Fruit fly (Drosophila melanogaster) Kc167 (cell line): Measurements from ENCODE around the gene Vps2.

Experiments used
- Myc ChIP-seq: fragments of >200 bp; optimal IDR thresholded peaks from 2 replicates; lab custom pipeline; 2017; ENCODE audit warnings: missing external identifiers
- Sin3A ChIP-seq: fragments of >200 bp; optimal IDR thresholded peaks from 2 replicates; lab custom pipeline; 2018; ENCODE audit warnings: missing external identifiers
- h ChIP-seq: fragments of >200 bp; optimal IDR thresholded peaks from 3 replicates; lab custom pipeline; 2018; ENCODE audit warnings: missing external identifiers
- insv ChIP-seq: fragments of >200 bp; optimal IDR thresholded peaks from 3 replicates; lab custom pipeline; 2018; ENCODE audit warnings: missing external identifiers
- psq ChIP-seq: fragments of >200 bp; optimal IDR thresholded peaks from 2 replicates; lab custom pipeline; 2017; ENCODE audit warnings: missing external identifiers
- ttk ChIP-seq: sonication (Bioruptor generic); optimal IDR thresholded peaks from 2 replicates; lab custom pipeline; 2017; ENCODE audit warnings: missing external identifiers

Gene Vps2

DNA sequence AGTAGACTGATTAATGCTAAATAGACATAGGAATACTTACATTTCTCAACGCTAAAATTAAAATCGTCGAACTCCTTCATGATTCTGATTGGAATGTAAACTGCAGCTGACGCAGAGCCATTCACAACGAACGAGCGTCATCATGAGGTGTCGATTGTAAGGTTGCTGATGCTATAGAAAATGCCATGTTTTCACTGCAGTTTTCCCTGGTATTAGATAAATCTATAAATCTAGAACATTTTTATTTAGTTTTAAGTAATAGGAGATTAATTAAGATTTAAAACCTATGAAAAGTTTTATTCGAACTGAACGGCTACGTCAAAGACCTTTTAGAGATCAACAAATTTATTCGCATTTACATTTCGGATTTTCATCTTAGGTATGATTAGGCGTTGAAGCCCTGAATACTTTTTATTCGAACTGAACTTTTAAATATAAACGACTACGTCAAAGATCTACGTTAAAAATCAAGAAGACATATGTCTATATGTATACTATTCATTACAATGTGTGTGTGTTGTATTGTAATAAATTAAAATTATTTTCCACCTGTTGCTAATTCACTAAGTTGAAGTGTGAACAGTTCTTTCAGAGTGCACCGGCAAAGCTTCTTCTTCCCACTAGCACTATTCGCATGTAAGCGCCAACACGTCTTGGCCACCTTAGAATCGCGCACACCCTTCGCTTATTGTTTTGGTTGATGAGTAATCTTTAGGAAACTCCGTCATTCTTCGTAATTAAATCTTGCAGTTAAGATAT is at the start of gene Vps2, which contains the start of gene Exo84:
Gene Vps2 (plus strand): TSS at position 672 of the 759 bp plus-strand sequence.
Gene Exo84 (minus strand): TSS at position 108 of the 759 bp plus-strand sequence.
- no peak for TF ChIP-seq h
- TF ChIP-seq Sin3A (lab: Kevin White, UChicago): no peak
- no peak for TF ChIP-seq psq (lab: Kevin White, UChicago)
- no peak for TF ChIP-seq insv (lab: Kevin White, UChicago)
- no peak for TF ChIP-seq ttk (lab: Kevin White, UChicago)
- TF ChIP-seq Myc (lab: Kevin White, UChicago): no peak

DNA sequence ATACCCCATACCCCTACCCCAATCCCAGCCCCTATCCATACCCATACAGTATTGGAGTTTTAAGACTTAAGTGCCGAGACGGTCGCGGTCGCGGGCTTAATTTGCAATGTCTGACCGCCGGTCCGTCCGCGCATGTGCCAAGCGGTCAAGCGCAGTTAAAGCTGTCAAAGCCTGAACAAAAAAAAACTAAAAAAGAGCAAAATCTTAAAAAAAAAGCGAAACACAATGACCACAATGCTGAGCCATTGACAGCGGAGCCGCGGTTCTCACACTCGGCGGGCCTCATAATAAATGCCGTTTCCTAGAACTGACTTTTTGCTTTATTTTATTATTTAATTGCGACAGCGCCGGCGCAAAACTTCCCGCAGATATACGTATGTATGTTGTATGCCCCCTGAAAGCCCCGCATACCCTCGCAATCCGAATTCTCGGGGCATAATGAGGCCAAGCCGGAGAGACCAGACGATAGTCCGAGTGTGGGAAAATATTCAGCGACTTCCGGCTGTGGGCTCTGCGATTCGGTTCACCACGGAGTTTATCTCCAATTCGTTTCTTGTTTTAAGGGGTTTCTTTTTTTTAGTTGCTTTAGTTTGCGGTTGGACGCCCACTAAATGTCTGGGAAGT is 48.1 kb upstream of the Vps2 start:
- TF ChIP-seq Myc (lab: Kevin White, UChicago): no peak
- TF ChIP-seq h: no peak
- no peak for TF ChIP-seq psq (lab: Kevin White, UChicago)
- no peak for TF ChIP-seq insv (lab: Kevin White, UChicago)
- TF ChIP-seq ttk (lab: Kevin White, UChicago): no peak
- TF ChIP-seq Sin3A (lab: Kevin White, UChicago): no peak

DNA sequence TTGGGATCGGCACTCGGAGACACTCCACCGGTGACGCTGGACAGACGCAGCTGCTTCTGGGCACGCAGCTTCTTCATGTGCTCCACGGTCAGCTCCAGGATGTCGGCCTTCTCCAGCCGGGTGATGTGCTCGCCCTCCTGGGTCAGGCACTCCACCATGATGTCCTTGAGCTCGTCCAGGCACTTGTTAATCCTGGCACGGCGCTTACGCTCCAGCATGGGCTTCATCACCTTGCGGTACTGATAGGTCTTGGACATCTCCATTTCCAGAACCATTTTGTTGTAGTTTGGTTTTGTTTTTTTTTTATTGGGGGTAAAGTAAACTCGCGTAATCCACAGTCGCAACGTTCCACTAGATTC is 47.0 kb upstream of the Vps2 start:
- TF ChIP-seq insv (lab: Kevin White, UChicago) (no peak), Myc (lab: Kevin White, UChicago) (no peak), h (no peak), ttk (lab: Kevin White, UChicago) (no peak), psq (lab: Kevin White, UChicago) (no peak), Sin3A (lab: Kevin White, UChicago) (no peak)

DNA sequence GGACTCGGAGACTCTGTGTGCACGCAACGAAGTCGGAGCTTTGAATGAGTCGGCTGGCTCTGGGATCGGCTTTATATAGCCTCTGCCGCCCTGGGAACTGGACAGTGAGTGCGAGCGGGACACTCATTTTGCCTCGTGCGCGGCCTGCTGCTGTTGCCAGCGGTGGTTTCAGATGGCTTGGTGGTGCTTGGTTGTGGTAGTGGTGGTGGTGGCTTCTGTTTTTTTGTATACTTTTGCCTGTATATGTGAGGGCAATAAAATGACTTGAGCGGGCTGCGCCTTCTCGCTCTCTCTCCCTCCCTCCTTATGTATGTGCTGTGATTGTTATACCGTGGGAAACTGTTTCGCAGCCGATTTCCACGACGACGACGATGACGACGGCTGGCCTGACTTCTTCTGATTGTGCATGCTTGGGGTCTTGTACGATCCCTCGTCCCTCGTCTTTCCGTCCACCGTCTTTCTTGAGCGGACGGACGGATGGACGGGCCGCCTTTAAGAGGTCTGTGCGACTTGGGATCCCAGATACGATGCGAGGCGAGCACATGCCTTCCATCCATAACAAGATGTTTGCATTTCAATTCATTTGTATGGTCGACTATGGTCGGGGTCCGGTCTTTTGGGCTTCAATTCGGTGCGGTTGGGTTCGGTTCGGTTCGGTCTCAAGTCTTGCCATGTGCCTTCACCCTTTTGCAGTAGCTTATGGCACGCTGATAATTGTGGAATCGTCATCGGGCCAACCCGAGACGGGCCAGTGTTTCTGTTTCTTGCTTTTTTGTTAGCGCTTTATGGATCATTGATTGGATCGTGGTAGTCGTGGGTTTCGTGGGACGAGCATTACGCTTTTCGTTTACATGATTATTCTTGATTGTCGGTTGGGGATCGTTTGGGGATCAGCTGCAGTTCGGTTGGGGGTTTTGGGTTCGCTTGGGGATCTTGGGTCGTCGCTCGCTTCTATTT is 46.4 kb upstream of the Vps2 start:
- TF ChIP-seq psq (lab: Kevin White, UChicago) (no peak), h (peak; percentile 91), insv (lab: Kevin White, UChicago) (no peak)

DNA sequence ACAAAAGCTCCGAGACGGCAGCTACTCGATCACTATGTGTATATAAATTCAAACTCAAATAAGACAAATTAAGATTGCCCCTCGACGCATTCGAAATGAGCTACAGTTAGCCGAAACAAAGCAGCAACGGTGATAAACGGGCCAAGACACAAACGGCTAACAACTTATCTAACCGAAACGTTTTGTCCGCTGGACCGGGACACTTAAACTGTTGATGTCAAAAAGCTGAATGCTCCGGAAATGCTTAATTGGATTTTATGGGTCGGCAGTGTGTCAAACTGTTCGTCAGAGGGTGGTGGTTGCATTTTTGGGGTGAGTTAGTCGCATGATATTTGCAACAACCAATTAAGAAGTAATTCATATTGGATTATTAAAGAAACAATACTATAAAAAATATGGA is 45.3 kb upstream of the Vps2 start:
- TF ChIP-seq ttk (lab: Kevin White, UChicago) (no peak), h (no peak), insv (lab: Kevin White, UChicago) (no peak), Myc (lab: Kevin White, UChicago) (no peak), Sin3A (lab: Kevin White, UChicago) (no peak), psq (lab: Kevin White, UChicago) (no peak)

DNA sequence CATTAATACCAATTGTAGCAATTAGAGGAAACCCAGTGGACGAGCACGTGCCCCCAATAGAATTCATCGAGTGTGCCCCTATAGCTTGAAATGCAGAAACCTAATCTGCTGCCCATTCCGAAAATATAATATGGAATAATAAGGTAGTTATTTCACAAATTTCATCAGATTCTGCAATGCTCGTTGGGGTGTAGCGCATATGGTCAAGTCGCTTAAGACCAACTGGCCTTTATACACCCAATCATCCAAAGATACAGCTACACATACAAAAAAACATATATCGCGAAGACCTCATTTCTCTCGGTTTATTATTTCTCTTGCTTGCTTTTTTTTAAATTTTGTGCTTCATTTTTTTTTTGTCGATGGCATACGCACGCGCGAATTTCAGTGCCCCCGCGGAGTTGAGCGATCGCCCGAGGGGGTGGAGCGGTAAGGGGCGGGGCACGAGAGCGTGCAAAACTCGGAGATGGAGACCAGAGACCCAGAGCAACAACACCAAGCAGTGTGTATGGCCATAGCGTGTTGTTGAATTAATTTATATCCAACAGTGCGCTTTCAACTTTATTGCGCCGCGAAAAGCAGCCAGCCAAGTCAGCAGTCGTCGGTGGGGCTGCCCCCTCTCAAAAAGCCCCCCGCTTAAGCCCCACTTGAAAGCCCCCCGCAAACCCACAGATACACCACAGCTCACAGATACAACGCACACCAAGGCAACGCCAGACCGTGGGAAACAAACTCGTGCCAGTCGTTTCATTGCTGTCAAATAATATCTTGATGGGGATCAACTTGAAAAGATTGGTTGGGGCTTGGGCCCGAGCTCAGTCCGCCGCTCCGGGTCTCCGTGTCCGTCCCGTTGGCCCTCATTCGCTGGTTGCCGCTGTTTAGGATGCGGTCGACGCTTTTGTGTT is 44.4 kb upstream of the Vps2 start:
- TF ChIP-seq Sin3A (lab: Kevin White, UChicago) (no peak), ttk (lab: Kevin White, UChicago) (no peak)

DNA sequence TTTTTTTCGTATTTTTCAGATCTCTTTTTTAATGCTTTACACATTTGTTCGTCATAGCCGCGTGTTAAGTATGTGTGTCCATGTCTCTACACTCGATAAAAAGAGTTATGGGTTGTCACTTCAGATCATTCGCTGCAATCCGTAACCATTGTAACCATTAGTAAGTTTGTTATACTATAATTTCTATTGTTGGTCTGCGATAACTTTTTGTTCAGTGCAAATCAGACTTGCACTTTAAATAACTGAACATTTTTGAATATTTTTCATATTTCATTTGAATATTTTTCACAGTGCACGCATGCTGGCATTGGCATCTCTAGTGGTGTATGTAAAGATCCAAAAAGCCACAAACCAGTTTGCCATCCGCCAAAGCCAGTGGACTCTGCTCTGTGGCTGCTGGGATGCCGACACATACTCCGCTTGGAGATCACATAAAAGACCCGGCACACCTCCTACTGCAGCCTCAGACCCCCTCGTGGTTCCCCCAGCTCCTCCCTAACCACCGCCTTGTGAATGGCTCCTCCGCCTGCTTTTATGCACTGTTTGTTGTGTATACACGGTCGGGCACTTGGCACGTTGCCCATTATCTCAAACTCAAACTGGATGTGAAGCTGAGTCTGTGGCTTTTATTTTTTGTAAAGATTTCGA is 43.6 kb upstream of the Vps2 start:
- no peak for TF ChIP-seq psq (lab: Kevin White, UChicago)
- TF ChIP-seq insv (lab: Kevin White, UChicago): no peak
- no peak for TF ChIP-seq h
- no peak for TF ChIP-seq Myc (lab: Kevin White, UChicago)
- no peak for TF ChIP-seq Sin3A (lab: Kevin White, UChicago)
- no peak for TF ChIP-seq ttk (lab: Kevin White, UChicago)

DNA sequence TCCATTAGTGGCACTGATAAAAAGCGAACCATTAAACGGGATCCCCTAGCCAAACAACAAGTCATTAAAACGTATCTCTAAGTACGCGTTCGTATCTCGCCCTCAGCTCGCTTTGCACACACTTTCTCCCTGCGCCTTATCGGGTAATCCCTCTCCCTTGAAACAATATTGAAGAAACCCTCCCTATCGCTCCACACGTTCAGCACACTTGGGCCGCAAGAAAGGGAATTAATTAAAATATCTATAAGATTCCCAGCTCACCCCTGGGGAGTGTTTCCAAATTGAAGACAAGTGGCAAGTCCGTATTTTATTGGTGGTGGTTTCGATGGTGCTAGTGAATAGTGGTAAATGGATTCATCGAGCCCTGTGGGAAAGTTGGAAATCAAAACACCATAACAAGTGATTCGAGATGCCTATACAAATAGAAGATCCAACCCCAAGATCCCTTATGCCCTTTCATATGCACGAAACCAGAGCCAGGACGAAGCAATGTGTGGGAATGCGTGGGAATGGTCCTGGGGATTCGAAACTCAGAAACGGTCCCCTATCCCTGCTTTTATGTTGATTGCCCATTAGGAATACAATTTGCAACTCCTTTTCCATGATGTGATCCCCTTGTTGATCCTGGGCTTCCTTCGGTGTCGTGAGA is 42.7 kb upstream of the Vps2 start:
- no peak for TF ChIP-seq ttk (lab: Kevin White, UChicago)
- TF ChIP-seq psq (lab: Kevin White, UChicago): no peak
- no peak for TF ChIP-seq h
- TF ChIP-seq Myc (lab: Kevin White, UChicago): no peak
- TF ChIP-seq insv (lab: Kevin White, UChicago): no peak
- no peak for TF ChIP-seq Sin3A (lab: Kevin White, UChicago)

DNA sequence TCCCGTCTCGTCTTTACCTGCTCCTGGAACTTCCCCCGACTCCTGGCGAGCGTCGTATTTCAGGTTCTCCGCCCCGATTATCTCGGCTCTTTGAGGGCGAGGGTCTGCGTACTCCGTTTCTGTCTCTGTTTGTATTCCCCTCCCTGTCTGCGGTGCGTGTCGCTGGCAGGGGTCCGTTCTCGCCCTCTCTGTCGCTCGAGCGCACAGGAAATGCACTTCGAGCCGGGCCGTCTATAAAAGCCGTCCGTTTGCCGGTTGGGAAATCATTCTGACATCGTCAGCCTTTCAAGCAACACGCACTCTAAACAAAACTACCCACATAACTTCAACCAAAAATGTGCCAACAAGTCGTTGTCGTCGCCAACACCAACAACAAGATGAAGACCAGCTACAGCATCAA is 42.0 kb upstream of the Vps2 start:
- TF ChIP-seq h (no peak), Sin3A (lab: Kevin White, UChicago) (no peak), insv (lab: Kevin White, UChicago) (no peak), Myc (lab: Kevin White, UChicago) (no peak), ttk (lab: Kevin White, UChicago) (no peak), psq (lab: Kevin White, UChicago) (no peak)

DNA sequence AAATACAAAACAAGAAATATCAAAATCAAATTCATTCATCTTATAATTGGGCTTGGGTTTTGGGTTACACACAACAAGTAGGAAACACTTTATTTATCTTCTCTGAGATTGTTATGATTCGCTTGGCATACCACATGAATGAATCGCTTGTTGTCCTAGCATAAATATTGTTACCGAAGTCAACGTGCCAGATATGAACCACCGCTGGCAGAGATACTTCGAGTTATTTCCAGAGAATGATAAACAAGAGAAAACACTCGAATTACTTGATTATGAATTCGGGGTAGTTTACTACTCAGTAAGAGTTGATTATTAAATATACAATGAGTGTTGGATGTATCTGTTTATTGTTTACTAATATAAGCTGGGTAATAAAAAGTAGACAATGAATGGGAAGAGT is 41.1 kb upstream of the Vps2 start:
- TF ChIP-seq Sin3A (lab: Kevin White, UChicago) (no peak), insv (lab: Kevin White, UChicago) (no peak), psq (lab: Kevin White, UChicago) (no peak), Myc (lab: Kevin White, UChicago) (no peak), ttk (lab: Kevin White, UChicago) (no peak), h (no peak)
